Fruit fly (Drosophila melanogaster) whole organism, pupa: ENCODE data around the gene trem.

Experiments used
- CG12605 ChIP-seq: fragments of 200-800 bp; sonication (Bioruptor generic); IDR thresholded peaks from 2 replicates; pipeline ENCODE4 v1.3.6; 2022; ENCODE audit warnings: missing biosample characterization, missing genetic modification characterization
- CG14655 ChIP-seq: fragments of 200-800 bp; sonication (Bioruptor generic); optimal IDR thresholded peaks from 3 replicates; lab custom pipeline; 2017; ENCODE audit warnings: mild to moderate bottlenecking, missing biosample characterization, missing genetic modification reagents, missing genetic modification characterization
- CG4496 ChIP-seq: fragments of 200-800 bp; sonication (Bioruptor generic); IDR thresholded peaks from 3 replicates; pipeline ENCODE4 v1.3.6; 2022; ENCODE audit warnings: missing biosample characterization, missing genetic modification characterization
- CG8159 ChIP-seq: fragments of 200-800 bp; sonication (Bioruptor generic); optimal IDR thresholded peaks from 3 replicates; lab custom pipeline; 2018; ENCODE audit warnings: missing biosample characterization, mild to moderate bottlenecking, missing genetic modification characterization, moderate library complexity
- Ets98B ChIP-seq: fragments of 200-800 bp; sonication (Bioruptor generic); IDR thresholded peaks from 2 replicates; pipeline ENCODE4 v1.3.6; 2022; ENCODE audit warnings: missing biosample characterization, missing genetic modification characterization
- Pif1A ChIP-seq: fragments of 200-800 bp; sonication (Bioruptor generic); optimal IDR thresholded peaks from 3 replicates; lab custom pipeline; 2016; ENCODE audit warnings: missing biosample characterization, missing genetic modification characterization
- Snoo ChIP-seq: fragments of 200-800 bp; sonication (Bioruptor generic); optimal IDR thresholded peaks from 3 replicates; lab custom pipeline; 2017; ENCODE audit warnings: missing biosample characterization, mild to moderate bottlenecking, missing genetic modification characterization, inconsistent platforms
- gl ChIP-seq: fragments of 200-800 bp; sonication (Bioruptor generic); optimal IDR thresholded peaks from 2 replicates; lab custom pipeline; 2018; ENCODE audit warnings: missing biosample characterization, mild to moderate bottlenecking, missing genetic modification characterization

DNA sequence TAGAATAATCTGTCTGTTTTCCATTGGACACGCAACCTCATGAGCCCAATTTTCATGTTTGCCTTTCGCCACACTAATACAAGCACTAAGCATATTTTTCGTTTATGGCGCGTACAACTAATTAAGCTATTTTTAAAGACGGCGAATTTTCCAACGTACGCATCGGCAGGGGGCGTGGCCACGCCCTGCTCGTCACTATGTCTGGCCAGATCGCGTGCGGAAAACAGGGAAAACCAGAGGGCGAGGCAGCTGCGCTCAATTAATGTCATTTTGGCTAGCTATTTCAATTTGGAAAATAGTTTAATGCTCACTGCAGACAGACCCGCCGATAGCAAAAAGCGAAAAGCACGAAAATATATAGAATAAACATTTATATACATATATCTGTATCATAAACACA is 26.4 kb downstream of the trem start:
- TF ChIP-seq Ets98B (GFP tag; lab: Robert Waterston, UW) (no peak), gl (tag; lab: Kevin White, UChicago) (no peak), CG14655 (no peak), CG4496 (GFP tag; lab: Robert Waterston, UW) (no peak), Snoo (tag; lab: Kevin White, UChicago) (no peak), Pif1A (GFP tag; lab: Kevin White, UChicago) (no peak), CG8159 (tag; lab: Kevin White, UChicago) (no peak), CG12605 (no peak)
